Worm (Caenorhabditis elegans) whole organism, L3 larva: ENCODE data around the gene daf-3.

Source experiments
- R02D3.7 ChIP-seq: fragments of 150-350 bp; optimal IDR thresholded peaks from 2 replicates; lab custom pipeline; 2014; ENCODE audit warnings: missing biosample characterization, missing genetic modification characterization
- ZK546.5 ChIP-seq: sonication (generic microtip); optimal IDR thresholded peaks from 2 replicates; lab custom pipeline; 2017; ENCODE audit warnings: missing biosample characterization, missing genetic modification characterization
- aly-2 ChIP-seq: fragments of 150-350 bp; optimal IDR thresholded peaks from 2 replicates; lab custom pipeline; 2014; ENCODE audit warnings: missing biosample characterization, missing genetic modification characterization
- ama-1 ChIP-seq: fragments of 150-350 bp; optimal IDR thresholded peaks from 2 replicates; lab custom pipeline; 2018
- ceh-16 ChIP-seq: sonication (generic microtip); optimal IDR thresholded peaks from 2 replicates; lab custom pipeline; 2017; ENCODE audit warnings: missing biosample characterization, missing genetic modification characterization
- ceh-28 ChIP-seq: fragments of 150-350 bp; optimal IDR thresholded peaks from 2 replicates; lab custom pipeline; 2014; ENCODE audit warnings: missing biosample characterization, missing genetic modification reagents, missing genetic modification characterization
- ceh-82 ChIP-seq: fragments of 150-350 bp; optimal IDR thresholded peaks from 2 replicates; lab custom pipeline; 2014; ENCODE audit warnings: missing biosample characterization, missing genetic modification characterization
- ceh-9 ChIP-seq: sonication (generic microtip); optimal IDR thresholded peaks from 2 replicates; lab custom pipeline; 2018; ENCODE audit warnings: missing biosample characterization, missing genetic modification characterization
- daf-12 ChIP-seq: fragments of 150-350 bp; optimal IDR thresholded peaks from 2 replicates; lab custom pipeline; 2014; ENCODE audit warnings: missing biosample characterization, missing genetic modification reagents, missing genetic modification characterization
- egl-27 ChIP-seq: sonication (generic microtip); optimal IDR thresholded peaks from 4 replicates; lab custom pipeline; 2017; ENCODE audit warnings: missing biosample characterization, missing genetic modification reagents, missing genetic modification characterization
- egl-5 ChIP-seq: fragments of 150-350 bp; optimal IDR thresholded peaks from 2 replicates; lab custom pipeline; 2017; ENCODE audit warnings: missing biosample characterization, missing genetic modification reagents, missing genetic modification characterization, inconsistent platforms
- elt-1 ChIP-seq: fragments of 150-350 bp; optimal IDR thresholded peaks from 2 replicates; lab custom pipeline; 2014; ENCODE audit warnings: missing biosample characterization, missing genetic modification characterization
- elt-2 ChIP-seq: sonication (generic microtip); optimal IDR thresholded peaks from 2 replicates; lab custom pipeline; 2016; ENCODE audit warnings: missing genetic modification reagents, mild to moderate bottlenecking, missing genetic modification characterization, missing compliant biosample characterization
- elt-3 ChIP-seq, 3 experiments: fragments of 150-350 bp in 1 of 3; sonication (generic microtip) in 2 of 3; optimal IDR thresholded peaks; 2 replicates in 2 of 3; 4 replicates in 1 of 3; lab custom pipeline; 2014 to 2017; ENCODE audit warnings: missing biosample characterization in 3 of 3, missing genetic modification characterization in 3 of 3
- eor-1 ChIP-seq, 2 experiments: fragments of 150-350 bp; optimal IDR thresholded peaks; 2 replicates each; lab custom pipeline; 2014 to 2018; ENCODE audit warnings: missing biosample characterization in 2 of 2, missing genetic modification characterization in 2 of 2
- fkh-10 ChIP-seq: sonication (generic microtip); optimal IDR thresholded peaks from 2 replicates; lab custom pipeline; 2017; ENCODE audit warnings: missing biosample characterization, missing genetic modification reagents, missing genetic modification characterization
- fkh-2 ChIP-seq: fragments of 150-350 bp; optimal IDR thresholded peaks from 2 replicates; lab custom pipeline; 2014; ENCODE audit warnings: missing biosample characterization, missing genetic modification reagents, missing genetic modification characterization
- fos-1 ChIP-seq: fragments of 150-350 bp; optimal IDR thresholded peaks from 2 replicates; lab custom pipeline; 2014; ENCODE audit warnings: missing biosample characterization, missing genetic modification characterization
- hmg-11 ChIP-seq: sonication (generic microtip); optimal IDR thresholded peaks from 2 replicates; lab custom pipeline; 2016; ENCODE audit warnings: missing genetic modification characterization, missing compliant biosample characterization
- jun-1 ChIP-seq: fragments of 150-350 bp; optimal IDR thresholded peaks from 2 replicates; lab custom pipeline; 2014; ENCODE audit warnings: missing biosample characterization, missing genetic modification reagents, missing genetic modification characterization
- lin-15B ChIP-seq: fragments of 150-350 bp; optimal IDR thresholded peaks from 2 replicates; lab custom pipeline; 2014; ENCODE audit warnings: missing biosample characterization, missing genetic modification characterization
- lin-39 ChIP-seq: fragments of 150-350 bp; optimal IDR thresholded peaks from 2 replicates; lab custom pipeline; 2018; ENCODE audit warnings: missing biosample characterization, missing genetic modification reagents, missing genetic modification characterization
- lsy-12 ChIP-seq: sonication (generic microtip); optimal IDR thresholded peaks from 2 replicates; lab custom pipeline; 2016; ENCODE audit warnings: mild to moderate bottlenecking, missing genetic modification characterization, missing compliant biosample characterization
- mdl-1 ChIP-seq: fragments of 150-350 bp; optimal IDR thresholded peaks from 2 replicates; lab custom pipeline; 2014; ENCODE audit warnings: missing biosample characterization, missing genetic modification characterization
- mml-1 ChIP-seq: fragments of 150-350 bp; sonication (generic microtip); optimal IDR thresholded peaks from 3 replicates; lab custom pipeline; 2014; ENCODE audit warnings: missing biosample characterization, missing genetic modification characterization
- nfya-1 ChIP-seq: sonication (generic microtip); optimal IDR thresholded peaks from 2 replicates; lab custom pipeline; 2017; ENCODE audit warnings: missing genetic modification characterization, mild to moderate bottlenecking, missing compliant biosample characterization, antibody characterized with exemption, moderate library complexity; ENCODE audit not compliant: insufficient read depth
- nhr-11 ChIP-seq: fragments of 150-350 bp; optimal IDR thresholded peaks from 2 replicates; lab custom pipeline; 2014; ENCODE audit warnings: missing biosample characterization, missing genetic modification characterization
- nhr-12 ChIP-seq: fragments of 150-350 bp; optimal IDR thresholded peaks from 2 replicates; lab custom pipeline; 2014; ENCODE audit warnings: missing biosample characterization, missing genetic modification characterization
- nhr-23 ChIP-seq: fragments of 150-350 bp; optimal IDR thresholded peaks from 2 replicates; lab custom pipeline; 2014; ENCODE audit warnings: missing biosample characterization, missing genetic modification reagents, missing genetic modification characterization
- nhr-237 ChIP-seq: fragments of 150-350 bp; optimal IDR thresholded peaks from 2 replicates; lab custom pipeline; 2014; ENCODE audit warnings: missing biosample characterization, missing genetic modification characterization
- nhr-25 ChIP-seq: sonication (generic microtip); optimal IDR thresholded peaks from 2 replicates; lab custom pipeline; 2017; ENCODE audit warnings: missing biosample characterization, missing genetic modification characterization
- nhr-28 ChIP-seq: fragments of 150-350 bp; optimal IDR thresholded peaks from 2 replicates; lab custom pipeline; 2014; ENCODE audit warnings: missing biosample characterization, missing genetic modification characterization
- nhr-43 ChIP-seq: sonication (generic microtip); optimal IDR thresholded peaks from 2 replicates; lab custom pipeline; 2016; ENCODE audit warnings: mild to moderate bottlenecking, missing genetic modification characterization, missing compliant biosample characterization; ENCODE audit not compliant: poor library complexity, severe bottlenecking
- nhr-67 ChIP-seq: fragments of 150-350 bp; optimal IDR thresholded peaks from 2 replicates; lab custom pipeline; 2014; ENCODE audit warnings: missing biosample characterization, missing genetic modification characterization
- nhr-76 ChIP-seq: fragments of 150-350 bp; sonication (generic microtip); optimal IDR thresholded peaks from 5 replicates; lab custom pipeline; 2014; ENCODE audit warnings: missing biosample characterization, missing genetic modification characterization
- nhr-77 ChIP-seq: fragments of 150-350 bp; optimal IDR thresholded peaks from 2 replicates; lab custom pipeline; 2014; ENCODE audit warnings: missing biosample characterization, missing genetic modification characterization
- pha-4 ChIP-seq: fragments of 150-350 bp; optimal IDR thresholded peaks from 2 replicates; lab custom pipeline; 2014; ENCODE audit warnings: missing biosample characterization, missing genetic modification reagents, missing genetic modification characterization
- pqm-1 ChIP-seq: fragments of 150-350 bp; optimal IDR thresholded peaks from 2 replicates; lab custom pipeline; 2017; ENCODE audit warnings: missing biosample characterization, missing genetic modification characterization, inconsistent platforms
- sea-2 ChIP-seq: fragments of 150-350 bp; sonication (generic microtip); optimal IDR thresholded peaks from 4 replicates; lab custom pipeline; 2014; ENCODE audit warnings: missing biosample characterization, missing genetic modification reagents, missing genetic modification characterization
- skn-1 ChIP-seq: fragments of 150-350 bp; optimal IDR thresholded peaks from 2 replicates; lab custom pipeline; 2014; ENCODE audit warnings: missing biosample characterization, missing genetic modification characterization
- snpc-4 ChIP-seq: fragments of 150-350 bp; optimal IDR thresholded peaks from 2 replicates; lab custom pipeline; 2014; ENCODE audit warnings: missing biosample characterization, missing genetic modification characterization
- tbx-2 ChIP-seq: sonication (generic microtip); optimal IDR thresholded peaks from 2 replicates; lab custom pipeline; 2016; ENCODE audit warnings: mild to moderate bottlenecking, missing genetic modification characterization, missing compliant biosample characterization
- unc-39 ChIP-seq: sonication (generic microtip); optimal IDR thresholded peaks from 4 replicates; lab custom pipeline; 2017; ENCODE audit warnings: missing biosample characterization, missing genetic modification characterization
- unc-62 ChIP-seq: fragments of 150-350 bp; sonication (generic microtip); optimal IDR thresholded peaks from 4 replicates; lab custom pipeline; 2014; ENCODE audit warnings: missing biosample characterization, missing genetic modification reagents, missing genetic modification characterization
- zag-1 ChIP-seq: fragments of 150-350 bp; optimal IDR thresholded peaks from 2 replicates; lab custom pipeline; 2014; ENCODE audit warnings: missing biosample characterization, missing genetic modification characterization
- ztf-11 ChIP-seq: fragments of 150-350 bp; optimal IDR thresholded peaks from 2 replicates; lab custom pipeline; 2014; ENCODE audit warnings: missing biosample characterization, missing genetic modification characterization
- ztf-4 ChIP-seq: fragments of 150-350 bp; optimal IDR thresholded peaks from 2 replicates; lab custom pipeline; 2014; ENCODE audit warnings: missing biosample characterization, missing genetic modification characterization

Gene daf-3

ce11 chrX:827502-827901 lies 2.2 kb upstream of the daf-3 start:
- no peak for TF ChIP-seq zag-1
- TF ChIP-seq eor-1 (tag; optimal IDR thresholded peaks at IDR 0.05; lab: Kevin White, UChicago): no peak
- no peak for TF ChIP-seq nhr-76 (tag; lab: Kevin White, UChicago)
- no peak for TF ChIP-seq nhr-28 (tag; lab: Kevin White, UChicago)
- TF ChIP-seq jun-1: peak; percentile 46
- peak; percentile 92 for TF ChIP-seq hmg-11 (tag; lab: Kevin White, UChicago)
- peak; percentile 14 for TF ChIP-seq elt-1
- no peak for TF ChIP-seq ama-1 (lab: Kevin White, UChicago)
- no peak for TF ChIP-seq mdl-1
- TF ChIP-seq nhr-23 (tag; lab: Kevin White, UChicago): peak; percentile 44
- peak; percentile 6 for TF ChIP-seq daf-12
- no peak for TF ChIP-seq skn-1 (tag; lab: Kevin White, UChicago)
- no peak for TF ChIP-seq tbx-2 (tag; lab: Kevin White, UChicago)
- TF ChIP-seq lin-15B (tag; lab: Kevin White, UChicago): peak; percentile 43
- peak; percentile 60 for TF ChIP-seq egl-5 (tag; lab: Kevin White, UChicago)
- TF ChIP-seq unc-39: no peak
- peak; percentile 79 for TF ChIP-seq pha-4 (tag; lab: Kevin White, UChicago)
- TF ChIP-seq fkh-10 (GFP tag; lab: Kevin White, UChicago): peak; percentile 86
- no peak for TF ChIP-seq ceh-16
- TF ChIP-seq egl-27 (tag; lab: Kevin White, UChicago): no peak
- TF ChIP-seq nhr-11 (tag; lab: Kevin White, UChicago): peak; percentile 55
- peak; percentile 1 for TF ChIP-seq lsy-12 (tag; lab: Kevin White, UChicago)
- TF ChIP-seq nhr-12 (tag; lab: Kevin White, UChicago): no peak
- TF ChIP-seq pqm-1: no peak
- TF ChIP-seq ztf-4: no peak
- peak; percentile 76 for TF ChIP-seq nfya-1 (tag; lab: Kevin White, UChicago)
- no peak for TF ChIP-seq ceh-9
- TF ChIP-seq nhr-77 (tag; lab: Kevin White, UChicago): no peak
- no peak for TF ChIP-seq nhr-237 (tag; lab: Kevin White, UChicago)
- no peak for TF ChIP-seq aly-2 (tag; lab: Kevin White, UChicago)
- peak; percentile 77 for TF ChIP-seq lin-39 (tag; lab: Kevin White, UChicago)
- no peak for TF ChIP-seq mml-1 (tag; lab: Kevin White, UChicago)
- TF ChIP-seq snpc-4 (tag; lab: Kevin White, UChicago): peak; percentile 20
- TF ChIP-seq ceh-28 (tag; lab: Kevin White, UChicago): peak; percentile 32
- TF ChIP-seq ztf-11 (tag; lab: Kevin White, UChicago): no peak
- no peak for TF ChIP-seq sea-2 (GFP tag; lab: Kevin White, UChicago)
- peak; percentile 18 for TF ChIP-seq nhr-25 (tag; lab: Kevin White, UChicago)
- TF ChIP-seq R02D3.7 (tag; lab: Kevin White, UChicago): no peak
- no peak for TF ChIP-seq ZK546.5 (tag; lab: Kevin White, UChicago)
- no peak for TF ChIP-seq unc-62 (GFP tag; lab: Kevin White, UChicago)
- TF ChIP-seq elt-2 (tag; lab: Kevin White, UChicago): peak; percentile 10
- no peak for TF ChIP-seq nhr-67 (tag; lab: Kevin White, UChicago)
- no peak for TF ChIP-seq fkh-2 (tag; lab: Kevin White, UChicago)
- TF ChIP-seq elt-3 (tag; optimal IDR thresholded peaks at IDR 0.05; lab: Kevin White, UChicago): no peak
- TF ChIP-seq ceh-82 (tag; lab: Kevin White, UChicago): no peak
- TF ChIP-seq nhr-43 (tag; lab: Kevin White, UChicago): peak; percentile 7
- TF ChIP-seq fos-1: no peak
- TF ChIP-seq, all 47 proteins: peak for 18
